Worm (Caenorhabditis elegans) whole organism, young adult: ENCODE measurements around the gene cyp-34A8.

Source experiments
- efl-1 ChIP-seq: fragments of 150-350 bp; optimal IDR thresholded peaks from 2 replicates; lab custom pipeline; 2014; ENCODE audit warnings: missing biosample characterization, missing genetic modification reagents, missing genetic modification characterization
- egl-18 ChIP-seq: fragments of 200-800 bp; sonication (Bioruptor generic); IDR thresholded peaks from 2 replicates; pipeline ENCODE4 v1.3.6; 2022; ENCODE audit warnings: missing genetic modification reagents, missing genetic modification characterization, missing compliant biosample characterization
- unc-130 ChIP-seq: sonication (generic microtip); optimal IDR thresholded peaks from 2 replicates; lab custom pipeline; 2016; ENCODE audit warnings: missing genetic modification reagents, missing genetic modification characterization, missing compliant biosample characterization

DNA sequence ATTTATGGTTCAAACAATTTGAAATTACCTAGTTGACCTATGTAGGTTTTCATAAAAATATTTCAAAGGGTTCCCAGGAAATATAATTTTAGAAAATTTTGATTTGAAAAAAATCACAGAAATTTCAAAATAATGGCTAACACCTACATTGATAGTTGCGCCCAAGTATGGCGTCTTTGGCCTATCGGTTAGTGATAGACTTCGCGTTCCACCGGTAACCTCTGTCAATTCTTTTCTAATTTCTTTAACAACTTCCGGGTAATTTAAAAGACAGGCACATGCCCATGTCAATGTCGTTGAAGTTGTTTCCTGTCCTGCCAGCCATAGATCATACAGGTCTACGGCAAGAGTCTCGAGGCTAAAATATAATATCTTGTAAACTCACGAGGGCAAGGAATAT is 1.3 kb upstream of the cyp-34A8 start:
- TF ChIP-seq egl-18 (GFP tag; lab: Robert Waterston, UW) (no peak), efl-1 (GFP tag; lab: Kevin White, UChicago) (no peak), unc-130 (GFP tag; lab: Kevin White, UChicago) (no peak)
